Worm (Caenorhabditis elegans) whole organism, L4 larva: ENCODE results near the gene F53A9.6.

Experiments used
- dmd-8 ChIP-seq: fragments of 200-800 bp; sonication (Bioruptor generic); IDR thresholded peaks from 2 replicates; pipeline ENCODE4 v1.3.6; 2022; ENCODE audit warnings: missing genetic modification characterization, missing compliant biosample characterization
- nhr-28 ChIP-seq: fragments of 150-350 bp; optimal IDR thresholded peaks from 2 replicates; lab custom pipeline; 2014; ENCODE audit warnings: missing biosample characterization, missing genetic modification characterization
- zag-1 ChIP-seq: fragments of 150-350 bp; optimal IDR thresholded peaks from 2 replicates; lab custom pipeline; 2014; ENCODE audit warnings: missing biosample characterization, missing genetic modification characterization

- TF ChIP-seq dmd-8 (no peak), nhr-28 (tag; lab: Kevin White, UChicago) (peak; percentile 81), zag-1 (tag; lab: Kevin White, UChicago) (no peak)
Measured at ce11 chrX:8676088-8676779, 37.4 kb downstream of the F53A9.6 start.
